Worm (Caenorhabditis elegans): ENCODE measurements around the gene ZC487.1.

Gene ZC487.1

ce11 chrV:6685499-6685898, 41.8 kb upstream of the ZC487.1 start:
- TF ChIP-seq nhr-11 (tag; optimal IDR thresholded peaks at IDR 0.05) (no peak), jun-1 (tag; optimal IDR thresholded peaks at IDR 0.05) (no peak), nhr-12 (tag; optimal IDR thresholded peaks at IDR 0.05) (no peak), elt-1 (tag; optimal IDR thresholded peaks at IDR 0.05) (no peak), lsy-12 (tag; optimal IDR thresholded peaks at IDR 0.05) (no peak), pqm-1 (tag; optimal IDR thresholded peaks at IDR 0.05) (no peak), ceh-28 (tag; optimal IDR thresholded peaks at IDR 0.05) (no peak), daf-12 (tag; optimal IDR thresholded peaks at IDR 0.05) (no peak), skn-1 (tag; optimal IDR thresholded peaks at IDR 0.05) (no peak), zag-1 (tag; optimal IDR thresholded peaks at IDR 0.05) (no peak), nhr-76 (tag; optimal IDR thresholded peaks at IDR 0.05) (no peak), ceh-82 (tag; optimal IDR thresholded peaks at IDR 0.05) (no peak), fkh-2 (tag; optimal IDR thresholded peaks at IDR 0.05) (no peak), eor-1 (tag; optimal IDR thresholded peaks at IDR 0.05) (no peak), tbx-2 (tag; optimal IDR thresholded peaks at IDR 0.05) (no peak), ceh-9 (tag; optimal IDR thresholded peaks at IDR 0.05) (no peak), snpc-4 (tag; optimal IDR thresholded peaks at IDR 0.05) (no peak)

ce11 chrV:6685963-6686362, 41.4 kb upstream of the ZC487.1 start:
- TF ChIP-seq ceh-16 (tag; optimal IDR thresholded peaks at IDR 0.05) (no peak), ZK546.5 (tag; optimal IDR thresholded peaks at IDR 0.05) (no peak), egl-5 (tag; optimal IDR thresholded peaks at IDR 0.05) (no peak), nhr-237 (tag; optimal IDR thresholded peaks at IDR 0.05) (no peak), ztf-4 (tag; optimal IDR thresholded peaks at IDR 0.05) (no peak), jun-1 (tag; optimal IDR thresholded peaks at IDR 0.05) (no peak), lsy-12 (tag; optimal IDR thresholded peaks at IDR 0.05) (no peak)

ce11 chrV:6688392-6688791, 38.9 kb upstream of the ZC487.1 start, which contains the start of gene K11G9.5:
Gene K11G9.5, minus strand, starts transcription at chrV:6688492.
- TF ChIP-seq unc-62 (GFP tag; optimal IDR thresholded peaks at IDR 0.05) (no peak), ama-1 (optimal IDR thresholded peaks at IDR 0.05) (no peak), R02D3.7 (tag; optimal IDR thresholded peaks at IDR 0.05) (no peak), nhr-12 (tag; optimal IDR thresholded peaks at IDR 0.05) (no peak)

ce11 chrV:6690075-6690474, 37.2 kb upstream of the ZC487.1 start:
- TF ChIP-seq nhr-11 (tag; optimal IDR thresholded peaks at IDR 0.05) (no peak), nhr-25 (tag; optimal IDR thresholded peaks at IDR 0.05) (peak; percentile 62)

ce11 chrV:6691813-6692351, 35.4 kb upstream of the ZC487.1 start, which contains the start of gene mtl-1:
Gene mtl-1, minus strand, starts transcription at chrV:6691863.
- TF ChIP-seq tbx-2 (tag; optimal IDR thresholded peaks at IDR 0.05) (no peak), ceh-9 (tag; optimal IDR thresholded peaks at IDR 0.05) (no peak), pha-4 (tag; optimal IDR thresholded peaks at IDR 0.05) (peak; percentile 37), elt-2 (tag; optimal IDR thresholded peaks at IDR 0.05) (peak; percentile 53), mml-1 (tag; optimal IDR thresholded peaks at IDR 0.05) (no peak), lin-15B (tag; optimal IDR thresholded peaks at IDR 0.05) (no peak), unc-62 (GFP tag; optimal IDR thresholded peaks at IDR 0.05) (no peak), elt-1 (tag; optimal IDR thresholded peaks at IDR 0.05) (no peak), fos-1 (tag; optimal IDR thresholded peaks at IDR 0.05) (no peak), nfya-1 (tag; optimal IDR thresholded peaks at IDR 0.05; ENCODE audit: insufficient read depth) (no peak), ama-1 (optimal IDR thresholded peaks at IDR 0.05) (peak; percentile 8), fkh-2 (tag; optimal IDR thresholded peaks at IDR 0.05) (no peak), nhr-43 (tag; optimal IDR thresholded peaks at IDR 0.05; ENCODE audit: poor library complexity, severe bottlenecking) (no peak), lin-39 (tag; optimal IDR thresholded peaks at IDR 0.05) (no peak), pqm-1 (tag; optimal IDR thresholded peaks at IDR 0.05) (peak; percentile 84), egl-5 (tag; optimal IDR thresholded peaks at IDR 0.05) (no peak), ceh-16 (tag; optimal IDR thresholded peaks at IDR 0.05) (no peak), aly-2 (tag; optimal IDR thresholded peaks at IDR 0.05) (no peak), fkh-10 (GFP tag; optimal IDR thresholded peaks at IDR 0.05) (no peak), jun-1 (tag; optimal IDR thresholded peaks at IDR 0.05) (no peak), eor-1 (tag; optimal IDR thresholded peaks at IDR 0.05) (no peak), mdl-1 (tag; optimal IDR thresholded peaks at IDR 0.05) (no peak), unc-39 (tag; optimal IDR thresholded peaks at IDR 0.05) (no peak), nhr-76 (tag; optimal IDR thresholded peaks at IDR 0.05) (no peak), elt-3 (tag; optimal IDR thresholded peaks at IDR 0.05) (no peak), skn-1 (tag; optimal IDR thresholded peaks at IDR 0.05) (no peak)
